Fruit fly (Drosophila melanogaster) whole organism: Measurements from ENCODE around the gene pasi2.

ENCODE experiments used
- psq ChIP-seq: fragments of >200 bp; optimal IDR thresholded peaks from 2 replicates; lab custom pipeline; 2017
- usp ChIP-seq: fragments of >200 bp; optimal IDR thresholded peaks from 2 replicates; lab custom pipeline; 2017; ENCODE audit warnings: missing biosample characterization, missing genetic modification characterization, mixed read lengths

- TF ChIP-seq usp (GFP tag; lab: Kevin White, UChicago): no peak
- no peak for TF ChIP-seq psq (lab: Kevin White, UChicago)
Measured at dm6 chr3R:9337402-9338254, 2.7 kb downstream of the pasi2 start.
